1 fruit fly cellular context compared by ENCODE assay signal in genomic region chr2L:7811249-7812002, dm6.
TF ChIP-seq lines count a peak whose summit lies in the region.

LanB1 (plus strand) TSS chr2L:7811438.

TF ChIP-seq in whole organism, embryonic, 481 proteins besides CTCF, POLR2A, EP300 and RAD21 (continued from another document):
- TF ChIP-seq Sry-δ (GFP tag; optimal IDR thresholded peaks at IDR 0.05; lab: Kevin White, UChicago) (peak; percentile 49), Gug (GFP tag; IDR thresholded peaks at IDR 0.05; lab: Robert Waterston, UW) (no peak), chinmo (GFP tag; IDR thresholded peaks at IDR 0.05; lab: Robert Waterston, UW; ENCODE audit: partially characterized antibody) (0 out of 4 replicates have a peak, but pooled peaks have one; percentile 47), CHES-1-like (GFP tag; optimal IDR thresholded peaks at IDR 0.05; lab: Kevin White, UChicago) (peak; percentile 11), psq (GFP tag; optimal IDR thresholded peaks at IDR 0.05; lab: Kevin White, UChicago) (peak; percentile 37), D (optimal IDR thresholded peaks at IDR 0.05; lab: Kevin White, UChicago) (no peak), D (GFP tag; optimal IDR thresholded peaks at IDR 0.05; lab: Kevin White, UChicago) (no peak), da (GFP tag; optimal IDR thresholded peaks at IDR 0.05; lab: Kevin White, UChicago) (peak; percentile 13), CG31441 (GFP tag; IDR thresholded peaks at IDR 0.05; lab: Robert Waterston, UW) (no peak), chm (GFP tag; IDR thresholded peaks at IDR 0.05; lab: Robert Waterston, UW) (peak; percentile 70; the same call in 1 of the 2 replicates), ftz-f1 (GFP tag; optimal IDR thresholded peaks at IDR 0.05; lab: Kevin White, UChicago) (peak; percentile 28), Jarid2 (GFP tag; optimal IDR thresholded peaks at IDR 0.05; lab: Kevin White, UChicago) (peak; percentile 93), CG7963 (GFP tag; IDR thresholded peaks at IDR 0.05; lab: Robert Waterston, UW; ENCODE audit: partially characterized antibody) (peak; percentile 57; the same call in 1 of the 3 replicates), Bgb (GFP tag; IDR thresholded peaks at IDR 0.05; lab: Robert Waterston, UW; ENCODE audit: partially characterized antibody) (peak; percentile 58; the same call in 1 of the 2 replicates), dati (GFP tag; IDR thresholded peaks at IDR 0.05; lab: Robert Waterston, UW) (no peak), sens (GFP tag; lab: Kevin White, UChicago) (peak; percentile 73), sna (GFP tag; IDR thresholded peaks at IDR 0.05; lab: Robert Waterston, UW; ENCODE audit: partially characterized antibody) (0 out of 2 replicates have a peak, but pooled peaks have one; percentile 37), kni (GFP tag; optimal IDR thresholded peaks at IDR 0.05; lab: Kevin White, UChicago) (peak; percentile 82), CG9727 (GFP tag; optimal IDR thresholded peaks at IDR 0.05; lab: Kevin White, UChicago) (no peak), CG13287 (GFP tag; IDR thresholded peaks at IDR 0.05; lab: Robert Waterston, UW; ENCODE audit: partially characterized antibody) (peak; percentile 44), klu (GFP tag; IDR thresholded peaks at IDR 0.05; lab: Robert Waterston, UW) (no peak), oc (tag; optimal IDR thresholded peaks at IDR 0.05; lab: Kevin White, UChicago) (peak; percentile 52), lov (optimal IDR thresholded peaks at IDR 0.05; lab: Kevin White, UChicago) (no peak), lov (GFP tag; IDR thresholded peaks at IDR 0.05; lab: Robert Waterston, UW) (0 out of 3 replicates have a peak, but pooled peaks have one; percentile 27), CG12104 (GFP tag; optimal IDR thresholded peaks at IDR 0.05; lab: Kevin White, UChicago) (no peak), CG9817 (tag; optimal IDR thresholded peaks at IDR 0.05; lab: Kevin White, UChicago) (no peak), NFAT (GFP tag; IDR thresholded peaks at IDR 0.05; lab: Robert Waterston, UW) (peak; percentile 59), CG17361 (GFP tag; IDR thresholded peaks at IDR 0.05; lab: Robert Waterston, UW) (no peak), Doc3 (GFP tag; IDR thresholded peaks at IDR 0.05; lab: Robert Waterston, UW; ENCODE audit: partially characterized antibody) (peak; percentile 39; the same call in 1 of the 3 replicates), CG9437 (GFP tag; optimal IDR thresholded peaks at IDR 0.05; lab: Kevin White, UChicago) (no peak), fd3F (GFP tag; optimal IDR thresholded peaks at IDR 0.05; lab: Kevin White, UChicago) (no peak), row (GFP tag; IDR thresholded peaks at IDR 0.05; lab: Robert Waterston, UW) (peak; percentile 30; the same call in 2 of the 3 replicates), amos (GFP tag; IDR thresholded peaks at IDR 0.05; lab: Robert Waterston, UW; ENCODE audit: partially characterized antibody) (peak; percentile 63; the same call in 1 of the 2 replicates), sd (tag; optimal IDR thresholded peaks at IDR 0.05; lab: Kevin White, UChicago) (peak; percentile 84), BEAF-32 (GFP tag; optimal IDR thresholded peaks at IDR 0.05; lab: Kevin White, UChicago) (peak; percentile 59), CG6791 (GFP tag; IDR thresholded peaks at IDR 0.05; lab: Robert Waterston, UW; ENCODE audit: partially characterized antibody) (peak; percentile 61; the same call in 2 of the 3 replicates), nau (GFP tag; optimal IDR thresholded peaks at IDR 0.05; lab: Kevin White, UChicago) (peak; percentile 8), CG12219 (GFP tag; optimal IDR thresholded peaks at IDR 0.05; lab: Kevin White, UChicago) (peak; percentile 16), Dref (GFP tag; IDR thresholded peaks at IDR 0.05; lab: Robert Waterston, UW) (peak; percentile 69), CG15269 (tag; optimal IDR thresholded peaks at IDR 0.05; lab: Kevin White, UChicago) (peak; percentile 2), lab (GFP tag; optimal IDR thresholded peaks at IDR 0.05; lab: Kevin White, UChicago) (peak; percentile 12), ato (GFP tag; IDR thresholded peaks at IDR 0.05; lab: Robert Waterston, UW; ENCODE audit: partially characterized antibody) (0 out of 2 replicates have a peak, but pooled peaks have one; percentile 38), HLHmδ (GFP tag; optimal IDR thresholded peaks at IDR 0.05; lab: Kevin White, UChicago) (peak; percentile 80), eve (GFP tag; optimal IDR thresholded peaks at IDR 0.05; lab: Kevin White, UChicago) (peak in 1 of 2 experiments; percentile 44), Rfx (GFP tag; IDR thresholded peaks at IDR 0.05; lab: Robert Waterston, UW) (peak; percentile 32; the same call in 1 of the 2 replicates), Myb (GFP tag; optimal IDR thresholded peaks at IDR 0.05; lab: Kevin White, UChicago) (peak; percentile 57), CG2116 (GFP tag; optimal IDR thresholded peaks at IDR 0.05; lab: Kevin White, UChicago) (peak; percentile 31), hb (GFP tag; IDR thresholded peaks at IDR 0.05; lab: Robert Waterston, UW; ENCODE audit: partially characterized antibody) (peak; percentile 49; the same call in 1 of the 3 replicates), az2 (GFP tag; optimal IDR thresholded peaks at IDR 0.05; lab: Kevin White, UChicago) (no peak), CG7987 (GFP tag; optimal IDR thresholded peaks at IDR 0.05; lab: Kevin White, UChicago) (peak; percentile 36), CG8924 (tag; optimal IDR thresholded peaks at IDR 0.05; lab: Kevin White, UChicago) (peak; percentile 3), MTF-1 (GFP tag; optimal IDR thresholded peaks at IDR 0.05; lab: Kevin White, UChicago; ENCODE audit: borderline replicate concordance) (peak; percentile 45), unc-4 (GFP tag; IDR thresholded peaks at IDR 0.05; lab: Robert Waterston, UW; ENCODE audit: partially characterized antibody) (peak; percentile 33; the same call in 1 of the 2 replicates), CG6689 (GFP tag; IDR thresholded peaks at IDR 0.05; lab: Robert Waterston, UW) (no peak), CG11456 (GFP tag; IDR thresholded peaks at IDR 0.05; lab: Robert Waterston, UW) (peak; percentile 21; the same call in 1 of the 3 replicates), kah (GFP tag; optimal IDR thresholded peaks at IDR 0.05; lab: Kevin White, UChicago) (peak; percentile 73), zen2 (GFP tag; IDR thresholded peaks at IDR 0.05; lab: Robert Waterston, UW; ENCODE audit: partially characterized antibody) (peak; percentile 61), CG34224 (GFP tag; IDR thresholded peaks at IDR 0.05; lab: Robert Waterston, UW; ENCODE audit: partially characterized antibody) (peak; percentile 47), CG2712 (tag; optimal IDR thresholded peaks at IDR 0.05; lab: Kevin White, UChicago) (peak; percentile 34), CG17385 (GFP tag; optimal IDR thresholded peaks at IDR 0.05; lab: Kevin White, UChicago) (peak; percentile 34), sr (GFP tag; IDR thresholded peaks at IDR 0.05; lab: Robert Waterston, UW) (peak; percentile 27; the same call in 1 of the 3 replicates), CrebB (tag; optimal IDR thresholded peaks at IDR 0.05; lab: Kevin White, UChicago) (peak; percentile 27), Dbx (GFP tag; IDR thresholded peaks at IDR 0.05; lab: Robert Waterston, UW) (0 out of 3 replicates have a peak, but pooled peaks have one; percentile 27), gce (GFP tag; IDR thresholded peaks at IDR 0.05; lab: Robert Waterston, UW) (peak; percentile 16; the same call in 1 of the 3 replicates), Side (GFP tag; optimal IDR thresholded peaks at IDR 0.05; lab: Kevin White, UChicago) (peak; percentile 31), CG18599 (GFP tag; optimal IDR thresholded peaks at IDR 0.05; lab: Kevin White, UChicago) (peak; percentile 6), inv (GFP tag; IDR thresholded peaks at IDR 0.05; lab: Robert Waterston, UW; ENCODE audit: partially characterized antibody) (peak; percentile 31; the same call in 1 of the 2 replicates), disco-r (GFP tag; optimal IDR thresholded peaks at IDR 0.05; lab: Kevin White, UChicago) (no peak), CG13894 (tag; optimal IDR thresholded peaks at IDR 0.05; lab: Kevin White, UChicago) (peak; percentile 52), Med (GFP tag; lab: Kevin White, UChicago) (peak; percentile 75), CG2199 (GFP tag; IDR thresholded peaks at IDR 0.05; lab: Robert Waterston, UW) (peak; percentile 45; the same call in 2 of the 3 replicates), pros (GFP tag; optimal IDR thresholded peaks at IDR 0.05; lab: Kevin White, UChicago) (peak; percentile 97), prd (optimal IDR thresholded peaks at IDR 0.05; lab: Kevin White, UChicago) (no peak), prd (GFP tag; IDR thresholded peaks at IDR 0.05; lab: Robert Waterston, UW) (0 out of 3 replicates have a peak, but pooled peaks have one; percentile 8), CG12769 (tag; optimal IDR thresholded peaks at IDR 0.05; lab: Kevin White, UChicago) (peak; percentile 35), cato (GFP tag; optimal IDR thresholded peaks at IDR 0.05; lab: Kevin White, UChicago; ENCODE audit: borderline replicate concordance) (no peak), hkb (optimal IDR thresholded peaks at IDR 0.05; lab: Kevin White, UChicago) (no peak), hkb (GFP tag; IDR thresholded peaks at IDR 0.05; lab: Robert Waterston, UW) (peak; percentile 34; the same call in 1 of the 2 replicates), CG15479 (GFP tag; optimal IDR thresholded peaks at IDR 0.05; lab: Kevin White, UChicago) (peak; percentile 29), D19A (tag; optimal IDR thresholded peaks at IDR 0.05; lab: Kevin White, UChicago) (peak; percentile 11)
